Fruit fly (Drosophila melanogaster): ENCODE data around the gene CG9672.

dm6 chrX:16723203-16724173 is 16.8 kb upstream of the CG9672 start:
- TF ChIP-seq Dll (optimal IDR thresholded peaks at IDR 0.05) (peak; percentile 84), usp (GFP tag; optimal IDR thresholded peaks at IDR 0.05) (no peak), psq (optimal IDR thresholded peaks at IDR 0.05) (no peak)
